Worm (Caenorhabditis elegans) whole organism, L1 larva: Measurements from ENCODE around the gene toh-1.
A peak's percentile ranks its signal among the peaks of the same experiment; 100 is the strongest.

ENCODE experiments used
- dpl-1 ChIP-seq, 3 experiments: fragments of 150-350 bp in 2 of 3; sonication (generic microtip) in 1 of 3; optimal IDR thresholded peaks; 2 replicates each; lab custom pipeline; 2014 to 2017; ENCODE audit warnings: missing biosample characterization in 3 of 3, missing genetic modification characterization in 3 of 3, missing genetic modification reagents in 3 of 3
- egl-27 ChIP-seq, 2 experiments: fragments of 150-350 bp in 1 of 2; sonication (generic microtip); optimal IDR thresholded peaks; 3 replicates each; lab custom pipeline; 2017 to 2018; ENCODE audit warnings: missing biosample characterization in 2 of 2, missing genetic modification characterization in 2 of 2, missing genetic modification reagents in 2 of 2
- lin-39 ChIP-seq: fragments of 150-350 bp; optimal IDR thresholded peaks from 2 replicates; lab custom pipeline; 2014; ENCODE audit warnings: missing biosample characterization, missing genetic modification reagents, missing genetic modification characterization
- nhr-11 ChIP-seq: fragments of 150-350 bp; optimal IDR thresholded peaks from 2 replicates; lab custom pipeline; 2014; ENCODE audit warnings: missing biosample characterization, missing genetic modification characterization
- nhr-12 ChIP-seq: sonication (generic microtip); optimal IDR thresholded peaks from 2 replicates; lab custom pipeline; 2017; ENCODE audit warnings: missing biosample characterization, missing genetic modification characterization
- nhr-237 ChIP-seq: fragments of 150-350 bp; optimal IDR thresholded peaks from 2 replicates; lab custom pipeline; 2014; ENCODE audit warnings: missing biosample characterization, missing genetic modification characterization
- nhr-85 ChIP-seq: sonication (generic microtip); peaks from one replicate; lab custom pipeline; 2016; ENCODE audit warnings: missing genetic modification characterization, inconsistent platforms, missing compliant biosample characterization
- unc-130 ChIP-seq: fragments of 150-350 bp; optimal IDR thresholded peaks from 2 replicates; lab custom pipeline; 2017; ENCODE audit warnings: missing biosample characterization, missing genetic modification characterization, inconsistent platforms
- vab-15 ChIP-seq: sonication (generic microtip); optimal IDR thresholded peaks from 2 replicates; lab custom pipeline; 2017; ENCODE audit warnings: missing genotype, mild to moderate bottlenecking, missing genetic modification characterization, missing compliant biosample characterization
- zag-1 ChIP-seq: fragments of 150-350 bp; optimal IDR thresholded peaks from 2 replicates; lab custom pipeline; 2014; ENCODE audit warnings: missing biosample characterization, missing genetic modification characterization

- no peak for TF ChIP-seq vab-15 (tag; lab: Kevin White, UChicago)
- no peak for TF ChIP-seq nhr-12 (tag; lab: Kevin White, UChicago)
- TF ChIP-seq nhr-237, result no peak
- no peak for TF ChIP-seq zag-1 (tag; lab: Kevin White, UChicago)
- TF ChIP-seq nhr-85 (tag; lab: Kevin White, UChicago), result peak; percentile 86
- TF ChIP-seq nhr-11 (tag; lab: Kevin White, UChicago), result peak; percentile 24
- TF ChIP-seq egl-27 (tag; optimal IDR thresholded peaks at IDR 0.05; lab: Kevin White, UChicago), result peak in 1 of 2 experiments; percentile 19
- no peak for TF ChIP-seq lin-39 (tag; lab: Kevin White, UChicago)
- peak in 1 of 3 experiments; percentile 35 for TF ChIP-seq dpl-1 (GFP tag; optimal IDR thresholded peaks at IDR 0.05; lab: Kevin White, UChicago)
- peak; percentile 18 for TF ChIP-seq unc-130 (tag; lab: Kevin White, UChicago)
These were observed 22.3 kb downstream of the toh-1 start, which contains the start of gene acy-3 for ce11 chrIII:3786427-3786935.
